Fruit fly (Drosophila melanogaster): ENCODE measurements around the gene PTPMT1.
A peak's percentile ranks its signal among the peaks of the same experiment; 100 is the strongest.

Gene PTPMT1

dm6 chr3R:23722680-23723372 lies 35.3 kb upstream of the PTPMT1 start, which contains the start of gene CG10365 (continued):
- no peak for TF ChIP-seq Mad (GFP tag; optimal IDR thresholded peaks at IDR 0.05)
- TF ChIP-seq Atf-2 (GFP tag; optimal IDR thresholded peaks at IDR 0.05) = no peak
- TF ChIP-seq MESR4 (GFP tag; optimal IDR thresholded peaks at IDR 0.05) = no peak
- TF ChIP-seq CG15011 (GFP tag; optimal IDR thresholded peaks at IDR 0.05) = peak; percentile 87
- TF ChIP-seq Gsc (GFP tag; IDR thresholded peaks at IDR 0.05) = no peak
- TF ChIP-seq pum (GFP tag; optimal IDR thresholded peaks at IDR 0.05) = no peak
- TF ChIP-seq CG12942 (GFP tag; optimal IDR thresholded peaks at IDR 0.05) = peak; percentile 68
- TF ChIP-seq Fer3 (tag; optimal IDR thresholded peaks at IDR 0.05) = peak; percentile 92
- peak; percentile 61 for TF ChIP-seq D19B (GFP tag; optimal IDR thresholded peaks at IDR 0.05)
- TF ChIP-seq croc (GFP tag; conservative IDR thresholded peaks at IDR 0.05) = peak; percentile 72
- TF ChIP-seq Sin3A (optimal IDR thresholded peaks at IDR 0.05) = no peak
- no peak for TF ChIP-seq Sry-β (GFP tag; optimal IDR thresholded peaks at IDR 0.05)
- TF ChIP-seq row (GFP tag; IDR thresholded peaks at IDR 0.05) = peak; percentile 91
- TF ChIP-seq eve (GFP tag; optimal IDR thresholded peaks at IDR 0.05) = peak in 1 of 2 experiments; percentile 78
- TF ChIP-seq Ets97D (GFP tag; optimal IDR thresholded peaks at IDR 0.05) = no peak
- TF ChIP-seq bab2 (GFP tag; optimal IDR thresholded peaks at IDR 0.05) = peak; percentile 21
- peak; percentile 87 for TF ChIP-seq Rfx (GFP tag; IDR thresholded peaks at IDR 0.05)
- peak; percentile 94 for TF ChIP-seq Atf6 (GFP tag; IDR thresholded peaks at IDR 0.05)
- TF ChIP-seq Usf (GFP tag; optimal IDR thresholded peaks at IDR 0.05) = peak; percentile 25
- TF ChIP-seq sc (optimal IDR thresholded peaks at IDR 0.05) = no peak
- TF ChIP-seq sc (GFP tag; optimal IDR thresholded peaks at IDR 0.05) = peak; percentile 24
- no peak for TF ChIP-seq gro (GFP tag; optimal IDR thresholded peaks at IDR 0.05)
- peak; percentile 84 for TF ChIP-seq CG17385 (GFP tag; optimal IDR thresholded peaks at IDR 0.05)
- no peak for TF ChIP-seq CG30020 (tag; optimal IDR thresholded peaks at IDR 0.05)
- TF ChIP-seq odd (GFP tag; optimal IDR thresholded peaks at IDR 0.05) = peak; percentile 76
- peak; percentile 59 for TF ChIP-seq B-H2 (GFP tag; optimal IDR thresholded peaks at IDR 0.05)
- TF ChIP-seq cas (GFP tag; IDR thresholded peaks at IDR 0.05) = 0 out of 2 replicates have a peak, but pooled peaks have one; percentile 50
- TF ChIP-seq grau (tag; optimal IDR thresholded peaks at IDR 0.05) = peak; percentile 86
- no peak for TF ChIP-seq schlank (tag; optimal IDR thresholded peaks at IDR 0.05)
- peak; percentile 40 for TF ChIP-seq kay (GFP tag; optimal IDR thresholded peaks at IDR 0.05)
- peak; percentile 81 for TF ChIP-seq scrt (GFP tag; optimal IDR thresholded peaks at IDR 0.05)
- no peak for TF ChIP-seq CG17912 (GFP tag; optimal IDR thresholded peaks at IDR 0.05)
- peak; percentile 52 for TF ChIP-seq lilli (GFP tag; optimal IDR thresholded peaks at IDR 0.05)
- TF ChIP-seq CG7372 (GFP tag; IDR thresholded peaks at IDR 0.05) = peak; percentile 56; the same call in 1 of the 2 replicates
- TF ChIP-seq CG2875 (GFP tag; optimal IDR thresholded peaks at IDR 0.05) = peak; percentile 33
- peak; percentile 92 for TF ChIP-seq tgo (GFP tag; IDR thresholded peaks at IDR 0.05)
- peak; percentile 87; the same call in 2 of the 3 replicates for TF ChIP-seq gce (GFP tag; IDR thresholded peaks at IDR 0.05)
- no peak for TF ChIP-seq CG10959 (GFP tag; IDR thresholded peaks at IDR 0.05)
- TF ChIP-seq CG14860 (GFP tag; IDR thresholded peaks at IDR 0.05; ENCODE audit: partially characterized antibody) = no peak
- TF ChIP-seq Eip74EF (GFP tag; optimal IDR thresholded peaks at IDR 0.05) = peak in 1 of 2 experiments; percentile 93
- TF ChIP-seq CG2120 (GFP tag; optimal IDR thresholded peaks at IDR 0.05) = peak; percentile 81
- 0 out of 3 replicates have a peak, but pooled peaks have one; percentile 28 for TF ChIP-seq CG2889 (GFP tag; IDR thresholded peaks at IDR 0.05)
- TF ChIP-seq shn (GFP tag; optimal IDR thresholded peaks at IDR 0.05) = no peak
- peak; percentile 85 for TF ChIP-seq CG8924 (tag; optimal IDR thresholded peaks at IDR 0.05)
- TF ChIP-seq gcm2 (GFP tag; optimal IDR thresholded peaks at IDR 0.05) = no peak
- 0 out of 2 replicates have a peak, but pooled peaks have one; percentile 13 for TF ChIP-seq bbx (GFP tag; IDR thresholded peaks at IDR 0.05; ENCODE audit: partially characterized antibody)
- TF ChIP-seq Dad (GFP tag; optimal IDR thresholded peaks at IDR 0.05) = no peak
- TF ChIP-seq MBD-R2 (GFP tag; IDR thresholded peaks at IDR 0.05) = peak; percentile 35; the same call in 1 of the 2 replicates
- TF ChIP-seq Xrp1 (GFP tag; IDR thresholded peaks at IDR 0.05) = peak; percentile 86
- peak; percentile 34 for TF ChIP-seq trh (GFP tag; optimal IDR thresholded peaks at IDR 0.05)
